Worm (Caenorhabditis elegans) whole organism, mixed stage, embryonic: ENCODE results near the gene C01G5.25.

Experiments used
- M03D4.4 ChIP-seq: sonication (generic microtip); optimal IDR thresholded peaks from 2 replicates; lab custom pipeline; 2017; ENCODE audit warnings: mild to moderate bottlenecking, missing genetic modification characterization, missing compliant biosample characterization
- bed-3 ChIP-seq: fragments of 200-800 bp; sonication (Bioruptor generic); optimal IDR thresholded peaks from 3 replicates; lab custom pipeline; 2018; ENCODE audit warnings: mild to moderate bottlenecking, missing genetic modification characterization, moderate library complexity, missing compliant biosample characterization
- blmp-1 ChIP-seq: fragments of 150-350 bp; optimal IDR thresholded peaks from 2 replicates; lab custom pipeline; 2014; ENCODE audit warnings: missing biosample characterization, missing genetic modification characterization
- ceh-39 ChIP-seq: fragments of 150-350 bp; optimal IDR thresholded peaks from 2 replicates; lab custom pipeline; 2014; ENCODE audit warnings: missing biosample characterization, missing genetic modification characterization
- ceh-83 ChIP-seq: fragments of 200-800 bp; sonication (Bioruptor generic); optimal IDR thresholded peaks from 2 replicates; lab custom pipeline; 2018; ENCODE audit warnings: mild to moderate bottlenecking, missing genetic modification characterization, missing compliant biosample characterization
- ces-1 ChIP-seq: fragments of 150-350 bp; optimal IDR thresholded peaks from 2 replicates; lab custom pipeline; 2014; ENCODE audit warnings: missing biosample characterization, missing genetic modification reagents, missing genetic modification characterization
- cnd-1 ChIP-seq: fragments of 200-800 bp; sonication (Bioruptor generic); optimal IDR thresholded peaks from 2 replicates; lab custom pipeline; 2018; ENCODE audit warnings: mild to moderate bottlenecking, missing genetic modification characterization, missing compliant biosample characterization
- drap-1 ChIP-seq: fragments of 200-800 bp; sonication (Bioruptor generic); optimal IDR thresholded peaks from 3 replicates; lab custom pipeline; 2018; ENCODE audit warnings: mild to moderate bottlenecking, missing genetic modification characterization, missing compliant biosample characterization
- elt-1 ChIP-seq: sonication (generic microtip); optimal IDR thresholded peaks from 2 replicates; lab custom pipeline; 2017; ENCODE audit warnings: missing genetic modification characterization, mild to moderate bottlenecking, missing compliant biosample characterization, antibody characterized with exemption, moderate library complexity, borderline replicate concordance; ENCODE audit not compliant: insufficient read depth
- elt-3 ChIP-seq: fragments of 150-350 bp; optimal IDR thresholded peaks from 2 replicates; lab custom pipeline; 2014; ENCODE audit warnings: missing biosample characterization, missing genetic modification characterization
- flh-1 ChIP-seq: fragments of 200-800 bp; sonication (Bioruptor generic); optimal IDR thresholded peaks from 2 replicates; lab custom pipeline; 2018; ENCODE audit warnings: mild to moderate bottlenecking, missing genetic modification characterization, moderate library complexity, missing compliant biosample characterization
- ham-2 ChIP-seq: fragments of 200-800 bp; sonication (Bioruptor generic); optimal IDR thresholded peaks from 2 replicates; lab custom pipeline; 2018; ENCODE audit warnings: mild to moderate bottlenecking, missing genetic modification characterization, missing compliant biosample characterization
- hlh-1 ChIP-seq: fragments of 150-350 bp; optimal IDR thresholded peaks from 2 replicates; lab custom pipeline; 2014; ENCODE audit warnings: missing biosample characterization, missing genetic modification reagents, missing genetic modification characterization
- lin-32 ChIP-seq: fragments of 200-800 bp; sonication (Bioruptor generic); optimal IDR thresholded peaks from 2 replicates; lab custom pipeline; 2018; ENCODE audit warnings: mild to moderate bottlenecking, missing genetic modification characterization, missing compliant biosample characterization
- lsy-2 ChIP-seq: fragments of 150-350 bp; optimal IDR thresholded peaks from 2 replicates; lab custom pipeline; 2014; ENCODE audit warnings: missing biosample characterization, missing genetic modification characterization
- mab-5 ChIP-seq: fragments of 150-350 bp; optimal IDR thresholded peaks from 2 replicates; lab custom pipeline; 2014; ENCODE audit warnings: missing biosample characterization, missing genetic modification characterization
- mep-1 ChIP-seq: fragments of 150-350 bp; optimal IDR thresholded peaks from 2 replicates; lab custom pipeline; 2017; ENCODE audit warnings: missing biosample characterization, missing genetic modification reagents, missing genetic modification characterization, inconsistent platforms
- mls-2 ChIP-seq: sonication (generic microtip); optimal IDR thresholded peaks from 2 replicates; lab custom pipeline; 2016; ENCODE audit warnings: mild to moderate bottlenecking, missing genetic modification characterization, moderate library complexity, missing compliant biosample characterization
- nhr-12 ChIP-seq: fragments of 150-350 bp; optimal IDR thresholded peaks from 2 replicates; lab custom pipeline; 2014; ENCODE audit warnings: missing biosample characterization, missing genetic modification characterization
- nhr-2 ChIP-seq: fragments of 150-350 bp; optimal IDR thresholded peaks from 2 replicates; lab custom pipeline; 2014; ENCODE audit warnings: missing biosample characterization, missing genetic modification characterization
- nhr-237 ChIP-seq: fragments of 150-350 bp; optimal IDR thresholded peaks from 2 replicates; lab custom pipeline; 2014; ENCODE audit warnings: missing biosample characterization, missing genetic modification characterization
- nhr-28 ChIP-seq: fragments of 150-350 bp; optimal IDR thresholded peaks from 2 replicates; lab custom pipeline; 2014; ENCODE audit warnings: missing biosample characterization, missing genetic modification characterization
- nhr-76 ChIP-seq: sonication (generic microtip); optimal IDR thresholded peaks from 2 replicates; lab custom pipeline; 2017; ENCODE audit warnings: missing biosample characterization, missing genetic modification characterization
- pha-4 ChIP-seq: fragments of 150-350 bp; optimal IDR thresholded peaks from 2 replicates; lab custom pipeline; 2018; ENCODE audit warnings: missing biosample characterization, missing genetic modification reagents, missing genetic modification characterization
- sem-2 ChIP-seq: fragments of 200-800 bp; sonication (Bioruptor generic); optimal IDR thresholded peaks from 2 replicates; lab custom pipeline; 2018; ENCODE audit warnings: mild to moderate bottlenecking, missing genetic modification characterization, missing compliant biosample characterization
- sptf-1 ChIP-seq: sonication (generic microtip); optimal IDR thresholded peaks from 2 replicates; lab custom pipeline; 2017; ENCODE audit warnings: mild to moderate bottlenecking, missing genetic modification characterization, moderate library complexity, missing compliant biosample characterization
- tbx-8 ChIP-seq: fragments of 200-800 bp; sonication (Bioruptor generic); optimal IDR thresholded peaks from 2 replicates; lab custom pipeline; 2018; ENCODE audit warnings: mild to moderate bottlenecking, missing genetic modification characterization, moderate library complexity, missing compliant biosample characterization
- unc-120 ChIP-seq: sonication (generic microtip); optimal IDR thresholded peaks from 2 replicates; lab custom pipeline; 2017; ENCODE audit warnings: missing genetic modification characterization, missing compliant biosample characterization; ENCODE audit not compliant: poor library complexity, severe bottlenecking
- unc-39 ChIP-seq: fragments of 150-350 bp; optimal IDR thresholded peaks from 2 replicates; lab custom pipeline; 2014; ENCODE audit warnings: missing biosample characterization, missing genetic modification characterization
- unc-62 ChIP-seq: fragments of 150-350 bp; optimal IDR thresholded peaks from 2 replicates; lab custom pipeline; 2014; ENCODE audit warnings: missing biosample characterization, missing genetic modification reagents, missing genetic modification characterization
- zip-8 ChIP-seq: fragments of 150-350 bp; optimal IDR thresholded peaks from 2 replicates; lab custom pipeline; 2014; ENCODE audit warnings: missing biosample characterization, missing genetic modification characterization
- ztf-11 ChIP-seq: fragments of 150-350 bp; optimal IDR thresholded peaks from 2 replicates; lab custom pipeline; 2014; ENCODE audit warnings: missing biosample characterization, missing genetic modification characterization

The C01G5.25 gene

ce11 chrIV:6554865-6555264, 13.4 kb downstream of the C01G5.25 start:
- no peak for TF ChIP-seq nhr-12 (tag; lab: Kevin White, UChicago)
- TF ChIP-seq unc-62, result no peak
- no peak for TF ChIP-seq blmp-1 (tag; lab: Kevin White, UChicago)
- no peak for TF ChIP-seq ceh-39 (tag; lab: Kevin White, UChicago)
- TF ChIP-seq sem-2 (GFP tag; lab: Kevin White, UChicago), result no peak
- TF ChIP-seq nhr-2 (tag; lab: Kevin White, UChicago), result no peak
- no peak for TF ChIP-seq lin-32

- TF ChIP-seq elt-3 (tag; lab: Kevin White, UChicago) (no peak), ces-1 (GFP tag; lab: Kevin White, UChicago) (peak; percentile 56), hlh-1 (tag; lab: Kevin White, UChicago) (peak; percentile 41)
These were observed 14.2 kb downstream of the C01G5.25 start, which contains the start of gene paqr-1 for ce11 chrIV:6555388-6556330. Gene paqr-1 (minus strand): TSS chrIV:6555438.

ce11 chrIV:6556624-6557368, 15.3 kb downstream of the C01G5.25 start, which contains the start of gene try-3:
Gene try-3 (plus strand): TSS chrIV:6557155.
- TF ChIP-seq lsy-2 (tag; lab: Kevin White, UChicago) (peak; percentile 11), M03D4.4 (tag; lab: Kevin White, UChicago) (peak; percentile 75), pha-4 (tag; lab: Kevin White, UChicago) (no peak), flh-1 (GFP tag; lab: Kevin White, UChicago) (peak; percentile 49), mls-2 (tag; lab: Kevin White, UChicago) (peak; percentile 78), tbx-8 (GFP tag; lab: Kevin White, UChicago) (peak; percentile 36), lin-32 (peak; percentile 39), blmp-1 (tag; lab: Kevin White, UChicago) (no peak), nhr-28 (tag; lab: Kevin White, UChicago) (no peak), cnd-1 (tag; lab: Kevin White, UChicago) (peak; percentile 81), sptf-1 (tag; lab: Kevin White, UChicago) (peak; percentile 83), mep-1 (tag; lab: Kevin White, UChicago) (peak; percentile 1), ces-1 (GFP tag; lab: Kevin White, UChicago) (peak; percentile 27), bed-3 (GFP tag; lab: Kevin White, UChicago) (peak; percentile 47), ham-2 (GFP tag; lab: Kevin White, UChicago) (no peak), drap-1 (peak; percentile 77), ceh-83 (peak; percentile 86), sem-2 (GFP tag; lab: Kevin White, UChicago) (peak; percentile 74), unc-120 (tag; lab: Kevin White, UChicago) (peak; percentile 87)

- TF ChIP-seq elt-1 (no peak), zip-8 (tag; lab: Kevin White, UChicago) (no peak)
These were observed 18.9 kb downstream of the C01G5.25 start, which contains the start of gene best-9 for ce11 chrIV:6560434-6560833. Gene best-9 (plus strand): TSS chrIV:6560734.

- TF ChIP-seq unc-39 (tag; lab: Kevin White, UChicago), result no peak
- TF ChIP-seq nhr-237 (tag; lab: Kevin White, UChicago), result no peak
- no peak for TF ChIP-seq ham-2 (GFP tag; lab: Kevin White, UChicago)
- no peak for TF ChIP-seq nhr-12 (tag; lab: Kevin White, UChicago)
- TF ChIP-seq unc-62, result no peak
- no peak for TF ChIP-seq ceh-83
- no peak for TF ChIP-seq zip-8 (tag; lab: Kevin White, UChicago)
- no peak for TF ChIP-seq ztf-11 (tag; lab: Kevin White, UChicago)
- no peak for TF ChIP-seq nhr-76 (tag; lab: Kevin White, UChicago)
- TF ChIP-seq blmp-1 (tag; lab: Kevin White, UChicago), result no peak
- TF ChIP-seq mep-1 (tag; lab: Kevin White, UChicago), result no peak
- no peak for TF ChIP-seq tbx-8 (GFP tag; lab: Kevin White, UChicago)
- no peak for TF ChIP-seq mab-5 (tag; lab: Kevin White, UChicago)
- TF ChIP-seq M03D4.4 (tag; lab: Kevin White, UChicago), result no peak
- TF ChIP-seq flh-1 (GFP tag; lab: Kevin White, UChicago), result no peak
- TF ChIP-seq nhr-28 (tag; lab: Kevin White, UChicago), result no peak
- TF ChIP-seq sem-2 (GFP tag; lab: Kevin White, UChicago), result no peak
- no peak for TF ChIP-seq lsy-2 (tag; lab: Kevin White, UChicago)
- TF ChIP-seq ces-1 (GFP tag; lab: Kevin White, UChicago), result no peak
These were observed 20.6 kb downstream of the C01G5.25 start for ce11 chrIV:6562039-6562438.
